Fruit fly (Drosophila melanogaster) whole organism, prepupa: Measurements from ENCODE around the gene Arfip.

Experiments
- CG10669 ChIP-seq: fragments of 200-800 bp; sonication (Bioruptor generic); optimal IDR thresholded peaks from 3 replicates; lab custom pipeline; 2018; ENCODE audit warnings: missing biosample characterization, mild to moderate bottlenecking, missing genetic modification characterization, moderate library complexity
- CG11294 ChIP-seq: fragments of 200-800 bp; sonication (Bioruptor generic); IDR thresholded peaks from 2 replicates; pipeline ENCODE4 v1.3.6; 2022; ENCODE audit warnings: missing biosample characterization, missing genetic modification characterization
- CG11902 ChIP-seq: fragments of 200-800 bp; sonication (Bioruptor generic); optimal IDR thresholded peaks from 3 replicates; lab custom pipeline; 2016; ENCODE audit warnings: missing biosample characterization, missing genetic modification characterization
- CG15336 ChIP-seq: fragments of 200-800 bp; sonication (Bioruptor generic); IDR thresholded peaks from 2 replicates; pipeline ENCODE4 v1.3.6; 2022; ENCODE audit warnings: missing biosample characterization, missing genetic modification characterization
- CG1621 ChIP-seq: fragments of 200-800 bp; sonication (Bioruptor generic); optimal IDR thresholded peaks from 3 replicates; lab custom pipeline; 2018; ENCODE audit warnings: missing biosample characterization, mild to moderate bottlenecking, missing genetic modification characterization
- CG16779 ChIP-seq: fragments of 200-800 bp; sonication (Bioruptor generic); optimal IDR thresholded peaks from 3 replicates; lab custom pipeline; 2017; ENCODE audit warnings: missing biosample characterization, mild to moderate bottlenecking, missing genetic modification characterization
- CG31627 ChIP-seq: fragments of 200-800 bp; sonication (Bioruptor generic); optimal IDR thresholded peaks from 3 replicates; lab custom pipeline; 2016; ENCODE audit warnings: missing biosample characterization, missing genetic modification characterization
- CG34406 ChIP-seq: fragments of 200-800 bp; sonication (Bioruptor generic); optimal IDR thresholded peaks from 3 replicates; lab custom pipeline; 2016; ENCODE audit warnings: missing biosample characterization, missing genetic modification characterization
- CG6792 ChIP-seq: fragments of 200-800 bp; sonication (Bioruptor generic); optimal IDR thresholded peaks from 3 replicates; lab custom pipeline; 2016; ENCODE audit warnings: missing biosample characterization, missing genetic modification characterization
- CG6854 ChIP-seq: fragments of 200-800 bp; sonication (Bioruptor generic); optimal IDR thresholded peaks from 2 replicates; lab custom pipeline; 2017; ENCODE audit warnings: missing biosample characterization, mild to moderate bottlenecking, missing genetic modification characterization
- CG8119 ChIP-seq: fragments of 200-800 bp; sonication (Bioruptor generic); IDR thresholded peaks from 3 replicates; pipeline ENCODE4 v1.3.6; 2022; ENCODE audit warnings: missing biosample characterization, missing genetic modification characterization
- CG8319 ChIP-seq: fragments of 200-800 bp; sonication (Bioruptor generic); optimal IDR thresholded peaks from 3 replicates; lab custom pipeline; 2016; ENCODE audit warnings: missing biosample characterization, missing genetic modification characterization
- CG8632 ChIP-seq: fragments of 200-800 bp; sonication (Bioruptor generic); optimal IDR thresholded peaks from 3 replicates; lab custom pipeline; 2016; ENCODE audit warnings: missing biosample characterization, missing genetic modification characterization
- CG9139 ChIP-seq: fragments of 200-800 bp; sonication (Bioruptor generic); optimal IDR thresholded peaks from 3 replicates; lab custom pipeline; 2017; ENCODE audit warnings: missing biosample characterization, mild to moderate bottlenecking, missing genetic modification characterization
- Eip93F ChIP-seq: fragments of 200-800 bp; sonication (Bioruptor generic); optimal IDR thresholded peaks from 2 replicates; lab custom pipeline; 2016; ENCODE audit warnings: missing biosample characterization, mild to moderate bottlenecking, missing genetic modification characterization
- Ets96B ChIP-seq: fragments of 200-800 bp; optimal IDR thresholded peaks from 2 replicates; lab custom pipeline; 2019; ENCODE audit warnings: missing biosample characterization, mild to moderate bottlenecking, missing genetic modification characterization, moderate library complexity
- Hr39 ChIP-seq: fragments of 200-800 bp; sonication (Bioruptor generic); optimal IDR thresholded peaks from 2 replicates; lab custom pipeline; 2016; ENCODE audit warnings: missing biosample characterization, missing genetic modification characterization
- Lpt ChIP-seq: fragments of 200-800 bp; sonication (Bioruptor generic); optimal IDR thresholded peaks from 3 replicates; lab custom pipeline; 2016; ENCODE audit warnings: missing biosample characterization, missing genetic modification characterization
- OdsH ChIP-seq: fragments of 200-800 bp; sonication (Bioruptor generic); optimal IDR thresholded peaks from 3 replicates; lab custom pipeline; 2016; ENCODE audit warnings: missing biosample characterization, missing genetic modification characterization
- Smox ChIP-seq: fragments of 200-800 bp; sonication (Bioruptor generic); optimal IDR thresholded peaks from 3 replicates; lab custom pipeline; 2016; ENCODE audit warnings: missing biosample characterization, missing genetic modification characterization
- Sox102F ChIP-seq: fragments of 200-800 bp; sonication (Bioruptor generic); optimal IDR thresholded peaks from 2 replicates; lab custom pipeline; 2016; ENCODE audit warnings: missing biosample characterization, mild to moderate bottlenecking, missing genetic modification characterization
- Sox14 ChIP-seq: fragments of 200-800 bp; sonication (Bioruptor generic); optimal IDR thresholded peaks from 3 replicates; lab custom pipeline; 2016; ENCODE audit warnings: missing biosample characterization, missing genetic modification characterization
- achi ChIP-seq: fragments of 200-800 bp; sonication (Bioruptor generic); optimal IDR thresholded peaks from 3 replicates; lab custom pipeline; 2016; ENCODE audit warnings: missing biosample characterization, missing genetic modification characterization
- cyc ChIP-seq: fragments of 200-800 bp; sonication (Bioruptor generic); optimal IDR thresholded peaks from 3 replicates; lab custom pipeline; 2016; ENCODE audit warnings: missing biosample characterization, missing genetic modification characterization
- dsx ChIP-seq: fragments of 200-800 bp; optimal IDR thresholded peaks from 3 replicates; lab custom pipeline; 2019; ENCODE audit warnings: missing biosample characterization, mild to moderate bottlenecking, missing genetic modification characterization, moderate library complexity; ENCODE audit not compliant: poor library complexity, severe bottlenecking
- eg ChIP-seq: fragments of 200-800 bp; sonication (Bioruptor generic); IDR thresholded peaks from 3 replicates; pipeline ENCODE4 v1.3.6; 2022; ENCODE audit warnings: missing biosample characterization, missing genetic modification characterization
- esn ChIP-seq: fragments of 200-800 bp; sonication (Bioruptor generic); optimal IDR thresholded peaks from 2 replicates; lab custom pipeline; 2016; ENCODE audit warnings: missing biosample characterization, mild to moderate bottlenecking, missing genetic modification characterization, moderate library complexity
- fkh ChIP-seq: fragments of 200-800 bp; sonication (Bioruptor generic); optimal IDR thresholded peaks from 3 replicates; lab custom pipeline; 2017; ENCODE audit warnings: missing biosample characterization, mild to moderate bottlenecking, missing genetic modification characterization, moderate library complexity
- lz ChIP-seq: fragments of 200-800 bp; sonication (Bioruptor generic); optimal IDR thresholded peaks from 3 replicates; lab custom pipeline; 2016; ENCODE audit warnings: missing biosample characterization, missing genetic modification characterization
- net ChIP-seq: fragments of 200-800 bp; sonication (Bioruptor generic); optimal IDR thresholded peaks from 3 replicates; lab custom pipeline; 2016; ENCODE audit warnings: missing biosample characterization, missing genetic modification characterization
- pdm3 ChIP-seq: fragments of 200-800 bp; sonication (Bioruptor generic); optimal IDR thresholded peaks from 3 replicates; lab custom pipeline; 2016; ENCODE audit warnings: missing biosample characterization, missing genetic modification characterization
- svp ChIP-seq: fragments of 200-800 bp; sonication (Bioruptor generic); peaks from one replicate; lab custom pipeline; 2016; ENCODE audit warnings: missing biosample characterization, missing genetic modification characterization
- vri ChIP-seq: fragments of 200-800 bp; sonication (Bioruptor generic); optimal IDR thresholded peaks from 3 replicates; lab custom pipeline; 2016; ENCODE audit warnings: missing biosample characterization, mild to moderate bottlenecking, missing genetic modification characterization

Arfip gene

DNA sequence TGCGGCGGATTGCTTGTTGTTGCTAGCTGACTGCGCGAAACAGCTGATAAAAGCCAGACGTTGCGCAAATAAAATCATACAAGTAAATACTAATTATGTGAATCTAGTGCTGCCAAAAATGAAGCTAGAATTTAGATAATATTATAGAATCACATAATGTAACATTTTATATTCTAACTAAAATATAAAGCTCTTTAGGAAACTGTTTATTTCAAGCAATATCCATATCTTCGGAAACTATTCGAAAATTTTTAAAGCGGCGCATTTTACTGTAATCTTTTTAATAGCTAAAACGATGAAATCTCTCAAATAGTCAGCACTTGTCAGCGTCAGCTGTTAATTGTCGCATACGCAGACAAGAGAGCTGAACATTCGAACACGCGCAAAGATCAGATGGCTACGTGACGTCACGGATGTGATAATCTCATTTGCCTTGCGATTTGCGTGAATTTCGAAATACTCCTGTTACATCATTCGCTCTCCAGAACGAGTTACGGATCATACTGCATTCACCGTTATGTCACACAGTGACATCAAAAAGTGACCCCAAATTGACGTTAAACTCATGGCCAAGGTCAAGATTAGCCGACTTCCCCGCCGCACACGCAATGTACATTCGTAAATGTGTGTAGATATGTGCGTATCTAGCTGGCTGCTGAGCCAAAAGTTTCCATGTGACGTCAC lies 8.4 kb upstream of the Arfip start:
- TF ChIP-seq net (GFP tag; lab: Kevin White, UChicago) (no peak), Sox102F (GFP tag; lab: Kevin White, UChicago) (no peak), svp (peak; percentile 81), fkh (GFP tag; lab: Kevin White, UChicago) (peak; percentile 85), CG9139 (GFP tag; lab: Kevin White, UChicago) (peak; percentile 58), CG6854 (GFP tag; lab: Kevin White, UChicago) (no peak), Ets96B (tag; lab: Kevin White, UChicago) (peak; percentile 16), Sox14 (GFP tag; lab: Kevin White, UChicago) (no peak), vri (GFP tag; lab: Kevin White, UChicago) (peak; percentile 90), cyc (no peak), CG34406 (GFP tag; lab: Kevin White, UChicago) (no peak), OdsH (GFP tag; lab: Kevin White, UChicago) (no peak)

DNA sequence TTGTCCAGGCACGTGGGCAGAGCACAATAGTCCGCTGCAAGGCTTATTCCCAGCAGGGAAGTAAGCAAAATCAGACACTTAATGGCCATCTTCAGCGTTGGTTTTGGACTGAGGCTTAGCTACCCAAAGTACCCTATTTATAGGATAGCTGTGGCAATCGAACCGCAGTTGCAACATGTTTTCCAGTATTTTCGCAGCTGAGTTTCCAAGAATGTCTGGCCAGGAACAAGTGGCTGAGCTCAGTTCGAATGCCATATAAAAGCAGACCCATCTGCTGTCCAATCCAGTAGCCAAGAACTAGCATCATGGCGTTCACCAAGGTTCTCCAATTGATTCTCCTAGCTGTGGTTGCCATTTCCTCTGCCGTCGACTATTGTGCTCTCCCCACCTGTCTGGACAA lies 6.1 kb upstream of the Arfip start, which contains the start of the genes scpr-B and scpr-A:
scpr-B (minus strand) TSS at position 101 of the 400 bp plus-strand sequence.
scpr-A (plus strand) TSS at position 293 of the 400 bp plus-strand sequence.
- TF ChIP-seq CG8632 (GFP tag; lab: Kevin White, UChicago): no peak
- no peak for TF ChIP-seq dsx (GFP tag; lab: Kevin White, UChicago)
- no peak for TF ChIP-seq CG11294 (GFP tag; lab: Robert Waterston, UW)
- no peak for TF ChIP-seq CG1621
- no peak for TF ChIP-seq CG10669 (GFP tag; lab: Kevin White, UChicago)
- no peak for TF ChIP-seq CG9139 (GFP tag; lab: Kevin White, UChicago)
- TF ChIP-seq lz: no peak

DNA sequence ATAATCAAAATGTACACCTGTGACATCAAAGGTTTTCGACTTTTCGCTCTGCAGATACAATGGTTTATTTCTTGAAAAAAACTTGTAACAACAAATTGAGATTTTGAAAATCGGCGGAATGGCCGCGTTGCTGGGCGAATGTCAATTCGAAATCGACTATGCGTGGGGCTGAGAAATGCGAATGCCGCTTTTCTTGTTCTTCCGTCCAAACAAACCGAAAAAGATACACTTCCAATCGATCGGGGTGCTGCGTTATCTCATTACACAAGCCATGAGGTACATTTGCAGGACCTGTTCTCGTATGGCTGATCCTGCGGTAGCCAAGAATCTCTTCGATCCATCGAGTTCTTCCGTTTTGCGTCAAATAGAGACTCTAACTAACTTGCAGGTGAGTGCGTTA lies 2.8 kb upstream of the Arfip start, which contains the start of gene CG31388:
CG31388 (plus strand) TSS at position 218 of the 400 bp plus-strand sequence.
- no peak for TF ChIP-seq net (GFP tag; lab: Kevin White, UChicago)
- peak; percentile 54 for TF ChIP-seq fkh (GFP tag; lab: Kevin White, UChicago)
- TF ChIP-seq, all 60 proteins: peak for 1

DNA sequence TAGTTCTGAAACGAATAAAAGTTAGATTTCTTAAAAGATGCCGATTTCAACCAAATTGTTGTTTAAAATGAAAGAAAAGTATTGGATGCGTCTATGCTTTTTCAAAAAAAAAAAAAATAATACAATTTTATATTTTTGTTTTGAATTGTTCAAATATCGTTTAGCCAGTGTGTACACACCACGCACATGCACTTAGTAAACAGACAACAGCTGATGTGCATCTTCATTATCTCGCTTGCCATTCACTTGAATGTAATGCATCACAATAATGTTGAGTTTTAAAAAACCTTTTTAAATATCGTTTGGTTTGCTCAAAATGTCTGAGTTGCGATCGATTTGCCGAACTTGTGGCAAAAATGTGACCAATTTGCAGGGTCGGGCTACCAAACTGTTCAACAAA lies 1.2 kb upstream of the Arfip start, which contains the start of gene CG31441:
CG31441 (plus strand) TSS at position 246 of the 400 bp plus-strand sequence.
- TF ChIP-seq esn (GFP tag; lab: Kevin White, UChicago): peak; percentile 28
- TF ChIP-seq OdsH (GFP tag; lab: Kevin White, UChicago): no peak
- TF ChIP-seq fkh (GFP tag; lab: Kevin White, UChicago): peak; percentile 94

DNA sequence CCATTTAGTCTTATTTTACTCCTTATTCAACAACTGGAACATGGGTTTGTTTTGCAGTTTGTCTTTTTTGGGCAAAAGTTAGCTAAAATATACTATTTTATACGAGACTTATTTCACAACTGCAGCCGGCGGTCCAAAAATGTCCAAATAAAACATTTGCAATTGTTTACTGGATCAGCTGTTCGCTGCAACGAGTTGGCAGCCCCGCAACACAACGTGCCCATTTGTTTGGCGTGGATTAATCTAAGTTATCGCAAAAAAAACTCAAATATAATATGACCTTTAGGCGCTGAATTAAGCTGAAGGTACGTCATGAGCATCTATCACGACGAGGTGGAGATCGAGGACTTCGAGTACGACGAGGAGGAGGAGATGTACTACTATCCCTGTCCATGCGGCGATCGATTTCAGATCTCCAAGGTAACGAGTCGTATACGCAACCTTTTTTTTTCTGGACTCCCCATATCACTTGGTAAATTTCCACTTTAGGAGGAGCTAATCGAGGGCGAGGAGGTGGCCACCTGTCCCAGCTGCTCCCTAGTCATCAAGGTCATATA lies 3.0 kb downstream of the Arfip start, which contains the start of the genes CG17187 and Dph3:
CG17187 (minus strand) TSS at position 175 of the 557 bp plus-strand sequence.
Dph3 (plus strand) TSS at position 208 of the 557 bp plus-strand sequence.
- TF ChIP-seq CG16779 (tag; lab: Kevin White, UChicago) (no peak), CG34406 (GFP tag; lab: Kevin White, UChicago) (no peak), Hr39 (GFP tag; lab: Kevin White, UChicago) (no peak), eg (GFP tag; lab: Robert Waterston, UW) (no peak), Sox14 (GFP tag; lab: Kevin White, UChicago) (no peak), Smox (GFP tag; lab: Kevin White, UChicago) (no peak), CG9139 (GFP tag; lab: Kevin White, UChicago) (no peak), net (GFP tag; lab: Kevin White, UChicago) (no peak), Lpt (GFP tag; lab: Kevin White, UChicago) (no peak), achi (no peak), CG31627 (GFP tag; lab: Kevin White, UChicago) (no peak), CG11902 (GFP tag; lab: Kevin White, UChicago) (no peak), pdm3 (GFP tag; lab: Kevin White, UChicago) (no peak), esn (GFP tag; lab: Kevin White, UChicago) (no peak), CG15336 (GFP tag; lab: Robert Waterston, UW) (no peak), CG6792 (GFP tag; lab: Kevin White, UChicago) (no peak), dsx (GFP tag; lab: Kevin White, UChicago) (no peak), CG8319 (GFP tag; lab: Kevin White, UChicago) (no peak), CG8119 (GFP tag; lab: Robert Waterston, UW) (no peak), Eip93F (GFP tag; lab: Kevin White, UChicago) (no peak)
